Worm (Caenorhabditis elegans) whole organism, L4/young adult: ENCODE data around the gene lin-46.

ENCODE experiments used
- W03F9.2 ChIP-seq: fragments of 150-350 bp; optimal IDR thresholded peaks from 2 replicates; lab custom pipeline; 2014; ENCODE audit warnings: missing biosample characterization, missing genetic modification characterization
- dao-5 ChIP-seq: sonication (generic microtip); optimal IDR thresholded peaks from 2 replicates; lab custom pipeline; 2016; ENCODE audit warnings: missing genotype, missing genetic modification characterization, moderate library complexity, missing compliant biosample characterization

- TF ChIP-seq W03F9.2 (tag; lab: Kevin White, UChicago): no peak
- TF ChIP-seq dao-5 (tag; lab: Kevin White, UChicago): no peak
Observed at ce11 chrV:12944229-12944628, 24.4 kb upstream of the lin-46 start, which contains the start of gene T16G1.3.
